Fruit fly (Drosophila melanogaster) whole organism, embryonic: Measurements from ENCODE around the gene CG7029.
A peak's percentile ranks its signal among the peaks of the same experiment; 100 is the strongest.

Source experiments
- BEAF-32 ChIP-seq: fragments of 200-800 bp; sonication (Bioruptor generic); optimal IDR thresholded peaks from 3 replicates; lab custom pipeline; 2017; ENCODE audit warnings: missing biosample characterization, missing genetic modification characterization, mild to moderate bottlenecking, moderate library complexity, missing genetic modification reagents
- CG11723 ChIP-seq: fragments of 200-800 bp; sonication (Bioruptor generic); optimal IDR thresholded peaks from 2 replicates; lab custom pipeline; 2017; ENCODE audit warnings: missing biosample characterization, mild to moderate bottlenecking, missing genetic modification characterization
- CG13287 ChIP-seq: fragments of 200-800 bp; sonication (Bioruptor generic); IDR thresholded peaks from 2 replicates; pipeline ENCODE4 v1.3.6; 2022; ENCODE audit warnings: missing biosample characterization, missing genetic modification characterization; ENCODE audit not compliant: partially characterized antibody
- CG14710 ChIP-seq: fragments of 200-800 bp; sonication (Bioruptor generic); optimal IDR thresholded peaks from 3 replicates; lab custom pipeline; 2019; ENCODE audit warnings: missing biosample characterization, mild to moderate bottlenecking, missing genetic modification characterization, moderate library complexity
- CG2875 ChIP-seq: fragments of 200-800 bp; sonication (Bioruptor generic); optimal IDR thresholded peaks from 2 replicates; lab custom pipeline; 2017; ENCODE audit warnings: missing biosample characterization, mild to moderate bottlenecking, missing genetic modification characterization, missing genetic modification reagents
- CG30020 ChIP-seq: fragments of 200-800 bp; optimal IDR thresholded peaks from 2 replicates; lab custom pipeline; 2019; ENCODE audit warnings: missing biosample characterization, mild to moderate bottlenecking, missing genetic modification characterization, moderate library complexity
- CG32767 ChIP-seq: fragments of 200-800 bp; sonication (Bioruptor generic); IDR thresholded peaks from 2 replicates; pipeline ENCODE4 v1.3.6; 2022; ENCODE audit warnings: missing biosample characterization, missing genetic modification characterization
- CG34422 ChIP-seq: fragments of 200-800 bp; sonication (Bioruptor generic); IDR thresholded peaks from 3 replicates; pipeline ENCODE4 v1.3.6; 2022; ENCODE audit warnings: missing biosample characterization, missing genetic modification characterization
- CG3847 ChIP-seq: fragments of 200-800 bp; sonication (Bioruptor generic); IDR thresholded peaks from 2 replicates; pipeline ENCODE4 v1.3.6; 2022; ENCODE audit warnings: missing biosample characterization, missing genetic modification characterization
- CG9609 ChIP-seq: fragments of 200-800 bp; sonication (Bioruptor generic); optimal IDR thresholded peaks from 3 replicates; lab custom pipeline; 2016; ENCODE audit warnings: missing biosample characterization, missing genetic modification characterization
- CHES-1-like ChIP-seq: fragments of 200-800 bp; sonication (Bioruptor generic); optimal IDR thresholded peaks from 2 replicates; lab custom pipeline; 2016; ENCODE audit warnings: missing biosample characterization, missing genetic modification characterization
- Dll ChIP-seq: fragments of 200-800 bp; sonication (Bioruptor generic); IDR thresholded peaks from 4 replicates; pipeline ENCODE4 v1.3.6; 2022; ENCODE audit warnings: missing biosample characterization, missing genetic modification characterization; ENCODE audit not compliant: partially characterized antibody
- Dp ChIP-seq: fragments of 200-800 bp; sonication (Bioruptor generic); optimal IDR thresholded peaks from 2 replicates; lab custom pipeline; 2018; ENCODE audit warnings: missing biosample characterization, mild to moderate bottlenecking, missing genetic modification characterization, moderate library complexity
- E2f2 ChIP-seq: fragments of 200-800 bp; sonication (Bioruptor generic); IDR thresholded peaks from 2 replicates; pipeline ENCODE4 v1.3.6; 2022; ENCODE audit warnings: missing biosample characterization, missing genetic modification characterization
- Ets65A ChIP-seq: fragments of 200-800 bp; sonication (Bioruptor generic); peaks from one replicate; lab custom pipeline; 2016; ENCODE audit warnings: missing biosample characterization, missing genetic modification characterization
- Ets97D ChIP-seq: fragments of 200-800 bp; sonication (Bioruptor generic); optimal IDR thresholded peaks from 3 replicates; lab custom pipeline; 2016; ENCODE audit warnings: missing biosample characterization, missing genetic modification characterization
- Gsc ChIP-seq: fragments of 200-800 bp; sonication (Bioruptor generic); IDR thresholded peaks from 2 replicates; pipeline ENCODE4 v1.3.6; 2022; ENCODE audit warnings: missing biosample characterization, missing genetic modification characterization
- Hr78 ChIP-seq, 2 experiments: fragments of 200-800 bp in 1 of 2; fragments of >200 bp in 1 of 2; sonication (Bioruptor generic) in 1 of 2; optimal IDR thresholded peaks; 2 replicates each; lab custom pipeline; 2017 to 2019; ENCODE audit warnings: missing biosample characterization in 2 of 2, missing genetic modification characterization in 2 of 2, mild to moderate bottlenecking in 1 of 2, moderate library complexity in 1 of 2
- MBD-R2 ChIP-seq: fragments of 200-800 bp; sonication (Bioruptor generic); IDR thresholded peaks from 2 replicates; pipeline ENCODE4 v1.3.6; 2022; ENCODE audit warnings: missing biosample characterization, missing genetic modification characterization
- MESR4 ChIP-seq: fragments of 200-800 bp; sonication (Bioruptor generic); optimal IDR thresholded peaks from 2 replicates; lab custom pipeline; 2018; ENCODE audit warnings: missing biosample characterization, mild to moderate bottlenecking, missing genetic modification characterization, moderate library complexity
- Myb ChIP-seq: fragments of 200-800 bp; sonication (Bioruptor generic); optimal IDR thresholded peaks from 2 replicates; lab custom pipeline; 2016; ENCODE audit warnings: missing biosample characterization, missing genetic modification characterization
- Opbp ChIP-seq: fragments of 200-800 bp; sonication (Bioruptor generic); IDR thresholded peaks from 3 replicates; pipeline ENCODE4 v1.3.6; 2022; ENCODE audit warnings: missing biosample characterization, missing genetic modification characterization; ENCODE audit not compliant: partially characterized antibody
- Pdp1 ChIP-seq, 2 experiments: fragments of 200-800 bp; sonication (Bioruptor generic); optimal IDR thresholded peaks; 3 replicates each; lab custom pipeline; 2016; ENCODE audit warnings: missing biosample characterization in 2 of 2, missing genetic modification characterization in 2 of 2, mild to moderate bottlenecking in 1 of 2, moderate library complexity in 1 of 2
- Sox102F ChIP-seq: fragments of 200-800 bp; sonication (Bioruptor generic); optimal IDR thresholded peaks from 2 replicates; lab custom pipeline; 2018; ENCODE audit warnings: missing biosample characterization, mild to moderate bottlenecking, missing genetic modification characterization, moderate library complexity
- Sry-δ ChIP-seq: fragments of 200-800 bp; sonication (Bioruptor generic); optimal IDR thresholded peaks from 2 replicates; lab custom pipeline; 2016; ENCODE audit warnings: missing biosample characterization, missing genetic modification characterization
- Taf1 ChIP-seq: fragments of 200-800 bp; sonication (Bioruptor generic); IDR thresholded peaks from 2 replicates; pipeline ENCODE4 v1.3.6; 2022; ENCODE audit warnings: missing biosample characterization, missing genetic modification characterization
- amos ChIP-seq: fragments of 200-800 bp; sonication (Bioruptor generic); IDR thresholded peaks from 2 replicates; pipeline ENCODE4 v1.3.6; 2022; ENCODE audit warnings: missing biosample characterization, missing genetic modification characterization; ENCODE audit not compliant: partially characterized antibody
- cato ChIP-seq: fragments of 200-800 bp; sonication (Bioruptor generic); optimal IDR thresholded peaks from 2 replicates; lab custom pipeline; 2016; ENCODE audit warnings: missing biosample characterization, missing genetic modification characterization, borderline replicate concordance
- crp ChIP-seq, 2 experiments: fragments of 200-800 bp; sonication (Bioruptor generic); optimal IDR thresholded peaks; 2 replicates in 1 of 2; 3 replicates in 1 of 2; lab custom pipeline; 2017; ENCODE audit warnings: missing biosample characterization in 2 of 2, missing genetic modification characterization in 2 of 2, mild to moderate bottlenecking in 1 of 2, moderate library complexity in 1 of 2
- dati ChIP-seq: fragments of 200-800 bp; sonication (Bioruptor generic); IDR thresholded peaks from 2 replicates; pipeline ENCODE4 v1.3.6; 2022; ENCODE audit warnings: missing biosample characterization, missing genetic modification characterization
- ems ChIP-seq: fragments of 200-800 bp; sonication (Bioruptor generic); optimal IDR thresholded peaks from 3 replicates; lab custom pipeline; 2016; ENCODE audit warnings: missing biosample characterization, missing genetic modification characterization
- fu2 ChIP-seq: fragments of 200-800 bp; sonication (Bioruptor generic); optimal IDR thresholded peaks from 2 replicates; lab custom pipeline; 2016; ENCODE audit warnings: missing biosample characterization, missing genetic modification characterization
- gfzf ChIP-seq: fragments of 200-800 bp; sonication (Bioruptor generic); optimal IDR thresholded peaks from 2 replicates; lab custom pipeline; 2016; ENCODE audit warnings: missing biosample characterization, mild to moderate bottlenecking, missing genetic modification characterization, moderate library complexity
- grn ChIP-seq: fragments of 200-800 bp; sonication (Bioruptor generic); optimal IDR thresholded peaks from 3 replicates; lab custom pipeline; 2017; ENCODE audit warnings: missing biosample characterization, missing genetic modification characterization
- h ChIP-seq: fragments of >200 bp; optimal IDR thresholded peaks from 2 replicates; lab custom pipeline; 2017
- ham ChIP-seq: fragments of 200-800 bp; sonication (Bioruptor generic); IDR thresholded peaks from 2 replicates; pipeline ENCODE4 v1.3.6; 2022; ENCODE audit warnings: missing biosample characterization, missing genetic modification characterization
- jing ChIP-seq: fragments of 200-800 bp; sonication (Bioruptor generic); optimal IDR thresholded peaks from 2 replicates; lab custom pipeline; 2018; ENCODE audit warnings: missing biosample characterization, mild to moderate bottlenecking, missing genetic modification characterization
- jumu ChIP-seq: fragments of 200-800 bp; sonication (Bioruptor generic); optimal IDR thresholded peaks from 3 replicates; lab custom pipeline; 2016; ENCODE audit warnings: missing biosample characterization, missing genetic modification characterization
- nmo ChIP-seq: fragments of 200-800 bp; sonication (Bioruptor generic); optimal IDR thresholded peaks from 2 replicates; lab custom pipeline; 2018; ENCODE audit warnings: missing biosample characterization, mild to moderate bottlenecking, missing genetic modification characterization, moderate library complexity
- rib ChIP-seq: fragments of 200-800 bp; sonication (Bioruptor generic); IDR thresholded peaks from 2 replicates; pipeline ENCODE4 v1.3.6; 2022; ENCODE audit warnings: missing biosample characterization, missing genetic modification characterization
- slou ChIP-seq: fragments of 200-800 bp; sonication (Bioruptor generic); optimal IDR thresholded peaks from 3 replicates; lab custom pipeline; 2016; ENCODE audit warnings: missing biosample characterization, missing genetic modification characterization
- sna ChIP-seq: fragments of 200-800 bp; sonication (Bioruptor generic); IDR thresholded peaks from 2 replicates; pipeline ENCODE4 v1.3.6; 2022; ENCODE audit warnings: missing biosample characterization, missing genetic modification characterization; ENCODE audit not compliant: partially characterized antibody
- sob ChIP-seq: fragments of 200-800 bp; sonication (Bioruptor generic); IDR thresholded peaks from 2 replicates; pipeline ENCODE4 v1.3.6; 2022; ENCODE audit warnings: missing biosample characterization, missing genetic modification characterization
- sug ChIP-seq: fragments of 200-800 bp; optimal IDR thresholded peaks from 2 replicates; lab custom pipeline; 2019; ENCODE audit warnings: missing biosample characterization, mild to moderate bottlenecking, missing genetic modification characterization, moderate library complexity
- trem ChIP-seq: fragments of 200-800 bp; optimal IDR thresholded peaks from 3 replicates; lab custom pipeline; 2019; ENCODE audit warnings: missing biosample characterization, mild to moderate bottlenecking, missing genetic modification characterization, moderate library complexity
- vnd ChIP-seq: fragments of 200-800 bp; sonication (Bioruptor generic); IDR thresholded peaks from 3 replicates; pipeline ENCODE4 v1.3.6; 2022; ENCODE audit warnings: missing biosample characterization, missing genetic modification characterization; ENCODE audit not compliant: partially characterized antibody
- z ChIP-seq: fragments of 200-800 bp; sonication (Bioruptor generic); IDR thresholded peaks from 3 replicates; pipeline ENCODE4 v1.3.6; 2022; ENCODE audit warnings: missing biosample characterization, missing genetic modification characterization
- zen ChIP-seq: fragments of 200-800 bp; sonication (Bioruptor generic); optimal IDR thresholded peaks from 3 replicates; lab custom pipeline; 2018; ENCODE audit warnings: missing biosample characterization, mild to moderate bottlenecking, missing genetic modification characterization, moderate library complexity

The CG7029 gene

DNA sequence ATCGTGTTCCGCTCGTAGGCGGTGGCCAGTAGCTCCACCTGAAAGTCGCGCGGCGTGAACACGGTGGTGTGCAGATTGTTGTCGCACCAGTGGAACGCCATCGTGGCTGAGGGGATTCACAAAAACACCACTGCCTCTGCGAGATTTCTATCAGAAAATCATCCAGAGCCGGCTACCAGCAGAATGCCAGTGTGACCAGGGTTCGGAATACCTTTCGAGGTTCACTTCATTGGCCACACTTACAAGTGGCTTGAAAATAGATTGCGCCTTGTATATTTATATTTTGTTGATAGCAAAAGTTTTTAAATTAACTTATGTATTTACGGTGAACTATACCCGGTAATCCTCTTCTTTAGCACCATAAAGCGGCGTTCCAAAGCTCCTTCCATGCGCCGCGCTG, 9.8 kb upstream of the CG7029 start, which contains the start of the genes Dcr-1 and CG6985 (continued):
- TF ChIP-seq Dp (GFP tag; lab: Kevin White, UChicago), result peak; percentile 64
- TF ChIP-seq jumu (GFP tag; lab: Kevin White, UChicago), result no peak
- TF ChIP-seq Sox102F, result no peak
- no peak for TF ChIP-seq sug (tag; lab: Kevin White, UChicago)
- TF ChIP-seq grn (GFP tag; lab: Kevin White, UChicago), result peak; percentile 56
- no peak for TF ChIP-seq CG9609
- peak; percentile 88 for TF ChIP-seq MBD-R2 (GFP tag; lab: Robert Waterston, UW)
- no peak for TF ChIP-seq Pdp1 (GFP tag; optimal IDR thresholded peaks at IDR 0.05; lab: Kevin White, UChicago)
- TF ChIP-seq Dll (GFP tag; lab: Robert Waterston, UW), result 0 out of 4 replicates have a peak, but pooled peaks have one; percentile 23
- no peak for TF ChIP-seq CG32767 (GFP tag; lab: Robert Waterston, UW)
- TF ChIP-seq Opbp (GFP tag; lab: Robert Waterston, UW), result 0 out of 3 replicates have a peak, but pooled peaks have one; percentile 24
- TF ChIP-seq vnd (GFP tag; lab: Robert Waterston, UW), result peak; percentile 29; the same call in 1 of the 3 replicates
- TF ChIP-seq Taf1 (GFP tag; lab: Robert Waterston, UW), result no peak
- TF ChIP-seq sna (GFP tag; lab: Robert Waterston, UW), result peak; percentile 45; the same call in 1 of the 2 replicates
- TF ChIP-seq h (lab: Kevin White, UChicago), result no peak

DNA sequence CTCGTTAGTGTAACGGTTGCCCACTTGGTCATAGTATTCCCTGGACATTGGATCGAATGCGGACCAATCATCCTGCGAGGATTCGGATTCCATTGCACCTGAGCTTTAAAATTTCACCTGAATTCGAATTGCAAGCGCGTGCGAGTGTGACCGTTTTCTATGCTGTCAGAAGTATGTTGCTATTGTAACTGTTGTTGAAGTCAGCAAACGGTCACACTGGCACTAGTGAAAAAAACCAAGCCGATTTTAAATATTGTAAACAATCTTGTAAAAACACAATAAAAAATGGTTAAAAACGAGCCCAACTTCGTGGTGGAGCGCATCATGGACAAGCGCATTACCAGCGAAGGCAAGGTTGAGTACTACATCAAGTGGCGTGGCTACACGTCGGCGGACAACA, 5.3 kb upstream of the CG7029 start, which contains the start of the genes vret and HP1c:
Gene vret (minus strand): TSS at position 150 of the 400 bp plus-strand sequence.
Gene HP1c (plus strand): TSS at position 189 of the 400 bp plus-strand sequence.
- TF ChIP-seq slou (GFP tag; lab: Kevin White, UChicago) (no peak), nmo (GFP tag; lab: Kevin White, UChicago) (peak; percentile 7), CG13287 (GFP tag; lab: Robert Waterston, UW) (peak; percentile 56; the same call in 1 of the 2 replicates), amos (GFP tag; lab: Robert Waterston, UW) (peak; percentile 33; the same call in 1 of the 2 replicates), CG30020 (tag; lab: Kevin White, UChicago) (peak; percentile 17), CG34422 (peak; percentile 31; the same call in 1 of the 3 replicates), CHES-1-like (GFP tag; lab: Kevin White, UChicago) (peak; percentile 5), sna (GFP tag; lab: Robert Waterston, UW) (0 out of 2 replicates have a peak, but pooled peaks have one; percentile 30), Sry-δ (peak; percentile 24), z (GFP tag; lab: Robert Waterston, UW) (no peak), Ets97D (GFP tag; lab: Kevin White, UChicago) (peak; percentile 34), ham (GFP tag; lab: Robert Waterston, UW) (no peak), MBD-R2 (GFP tag; lab: Robert Waterston, UW) (peak; percentile 95), trem (tag; lab: Kevin White, UChicago) (peak; percentile 53), MESR4 (peak; percentile 84), crp (GFP tag; optimal IDR thresholded peaks at IDR 0.05; lab: Kevin White, UChicago) (peak in 1 of 2 experiments; percentile 52), Myb (peak; percentile 74), dati (no peak), Hr78 (GFP tag; optimal IDR thresholded peaks at IDR 0.05; lab: Kevin White, UChicago) (no peak), cato (GFP tag; lab: Kevin White, UChicago) (no peak), CG11723 (GFP tag; lab: Kevin White, UChicago) (no peak), ems (GFP tag; lab: Kevin White, UChicago) (no peak), Ets65A (GFP tag; lab: Kevin White, UChicago) (peak; percentile 84), sob (GFP tag; lab: Robert Waterston, UW) (no peak), Gsc (no peak), zen (no peak), BEAF-32 (GFP tag; lab: Kevin White, UChicago) (peak; percentile 46), E2f2 (GFP tag; lab: Robert Waterston, UW) (peak; percentile 90), CG3847 (peak; percentile 59), CG14710 (tag; lab: Kevin White, UChicago) (peak; percentile 95), CG2875 (GFP tag; lab: Kevin White, UChicago) (no peak), gfzf (GFP tag; lab: Kevin White, UChicago) (peak; percentile 83), jing (GFP tag; lab: Kevin White, UChicago) (no peak), rib (GFP tag; lab: Robert Waterston, UW) (no peak), fu2 (GFP tag; lab: Kevin White, UChicago) (no peak)
